Worm (Caenorhabditis elegans): Measurements from ENCODE around the gene clec-216.

ce11 chrV:7980370-7980987 lies 27.7 kb upstream of the clec-216 start:
- TF ChIP-seq mml-1 (tag; optimal IDR thresholded peaks at IDR 0.05) = no peak
- TF ChIP-seq R02D3.7 (tag; optimal IDR thresholded peaks at IDR 0.05) = no peak

Data from whole organism, L3 larva.